Worm (Caenorhabditis elegans) whole organism, L4 larva: ENCODE results near the gene F33E11.2.

ENCODE experiments used
- F49E8.2 ChIP-seq: sonication (generic microtip); optimal IDR thresholded peaks from 2 replicates; lab custom pipeline; 2016; ENCODE audit warnings: missing compliant biosample characterization, mild to moderate bottlenecking, missing genetic modification characterization, borderline replicate concordance
- R02D3.7 ChIP-seq: fragments of 150-350 bp; sonication (generic microtip); optimal IDR thresholded peaks from 3 replicates; lab custom pipeline; 2014; ENCODE audit warnings: missing biosample characterization, missing genetic modification characterization
- T20F7.1 ChIP-seq: fragments of 200-800 bp; sonication (Bioruptor generic); optimal IDR thresholded peaks from 2 replicates; lab custom pipeline; 2018; ENCODE audit warnings: mild to moderate bottlenecking, missing genetic modification characterization, missing compliant biosample characterization
- T26A8.4 ChIP-seq: fragments of 200-800 bp; sonication (Bioruptor generic); IDR thresholded peaks from 2 replicates; pipeline ENCODE4 v1.3.6; 2022; ENCODE audit warnings: missing genetic modification characterization, missing compliant biosample characterization
- ZK337.2 ChIP-seq: fragments of 200-800 bp; sonication (Bioruptor generic); IDR thresholded peaks from 2 replicates; pipeline ENCODE4 v1.3.6; 2022; ENCODE audit warnings: missing genetic modification reagents, missing genetic modification characterization, missing compliant biosample characterization
- aha-1 ChIP-seq: fragments of 150-350 bp; peaks from one replicate; lab custom pipeline; 2014; ENCODE audit warnings: missing biosample characterization, missing genetic modification characterization
- aly-2 ChIP-seq: sonication (generic microtip); optimal IDR thresholded peaks from 2 replicates; lab custom pipeline; 2018; ENCODE audit warnings: missing biosample characterization, missing genetic modification characterization
- ceh-20 ChIP-seq: fragments of 200-800 bp; sonication (Bioruptor generic); IDR thresholded peaks from 2 replicates; pipeline ENCODE4 v1.3.6; 2022; ENCODE audit warnings: missing genetic modification reagents, missing genetic modification characterization, missing compliant biosample characterization
- ceh-62 ChIP-seq: sonication (generic microtip); optimal IDR thresholded peaks from 2 replicates; lab custom pipeline; 2017; ENCODE audit warnings: missing biosample characterization, missing genetic modification characterization
- ceh-82 ChIP-seq: sonication (generic microtip); optimal IDR thresholded peaks from 2 replicates; lab custom pipeline; 2017; ENCODE audit warnings: missing biosample characterization, missing genetic modification characterization
- ces-1 ChIP-seq: fragments of 150-350 bp; sonication (generic microtip); optimal IDR thresholded peaks from 4 replicates; lab custom pipeline; 2014; ENCODE audit warnings: missing biosample characterization, missing genetic modification reagents, missing genetic modification characterization
- daf-12 ChIP-seq: fragments of 150-350 bp; optimal IDR thresholded peaks from 2 replicates; lab custom pipeline; 2014; ENCODE audit warnings: missing biosample characterization, missing genetic modification reagents, missing genetic modification characterization
- dmd-6 ChIP-seq: fragments of 200-800 bp; sonication (Bioruptor generic); IDR thresholded peaks from 2 replicates; pipeline ENCODE4 v1.3.6; 2022; ENCODE audit warnings: missing genetic modification reagents, missing genetic modification characterization, missing compliant biosample characterization
- dpl-1 ChIP-seq: fragments of 150-350 bp; optimal IDR thresholded peaks from 2 replicates; lab custom pipeline; 2014; ENCODE audit warnings: missing biosample characterization, missing genetic modification reagents, missing genetic modification characterization
- duxl-1 ChIP-seq: sonication (generic microtip); optimal IDR thresholded peaks from 2 replicates; lab custom pipeline; 2016; ENCODE audit warnings: mild to moderate bottlenecking, missing genetic modification characterization, moderate library complexity, missing compliant biosample characterization; ENCODE audit not compliant: poor library complexity
- egl-27 ChIP-seq: sonication (generic microtip); optimal IDR thresholded peaks from 3 replicates; lab custom pipeline; 2017; ENCODE audit warnings: missing biosample characterization, missing genetic modification reagents, missing genetic modification characterization
- fos-1 ChIP-seq: fragments of 150-350 bp; optimal IDR thresholded peaks from 2 replicates; lab custom pipeline; 2014; ENCODE audit warnings: missing biosample characterization, missing genetic modification characterization
- hlh-11 ChIP-seq: fragments of 200-800 bp; sonication (Bioruptor generic); optimal IDR thresholded peaks from 2 replicates; lab custom pipeline; 2018; ENCODE audit warnings: mild to moderate bottlenecking, missing genetic modification characterization, missing compliant biosample characterization
- hlh-30 ChIP-seq: sonication (generic microtip); optimal IDR thresholded peaks from 2 replicates; lab custom pipeline; 2017; ENCODE audit warnings: antibody characterized with exemption, mild to moderate bottlenecking, missing genetic modification characterization, missing compliant biosample characterization; ENCODE audit not compliant: insufficient read depth
- hmg-1.1 ChIP-seq: fragments of 200-800 bp; sonication (Bioruptor generic); IDR thresholded peaks from 2 replicates; pipeline ENCODE4 v1.3.6; 2022; ENCODE audit warnings: missing genetic modification reagents, missing genetic modification characterization, missing compliant biosample characterization
- lim-7 ChIP-seq: fragments of 200-800 bp; sonication (Bioruptor generic); IDR thresholded peaks from 2 replicates; pipeline ENCODE4 v1.3.6; 2022; ENCODE audit warnings: missing genetic modification characterization, missing compliant biosample characterization
- lin-13 ChIP-seq: fragments of 150-350 bp; optimal IDR thresholded peaks from 2 replicates; lab custom pipeline; 2014; ENCODE audit warnings: missing biosample characterization, missing genetic modification reagents, missing genetic modification characterization
- lsy-2 ChIP-seq, 2 experiments: fragments of 150-350 bp in 1 of 2; sonication (generic microtip) in 1 of 2; optimal IDR thresholded peaks; 2 replicates each; lab custom pipeline; 2014 to 2017; ENCODE audit warnings: missing biosample characterization in 2 of 2, missing genetic modification characterization in 2 of 2
- madf-5 ChIP-seq, 2 experiments: fragments of 200-800 bp; sonication (Bioruptor generic); IDR thresholded peaks; 2 replicates each; pipeline ENCODE4 v1.3.6; 2022; ENCODE audit warnings: missing compliant biosample characterization in 2 of 2, missing genetic modification characterization in 2 of 2
- mdt-29 ChIP-seq: fragments of 200-800 bp; sonication (Bioruptor generic); IDR thresholded peaks from 2 replicates; pipeline ENCODE4 v1.3.6; 2022; ENCODE audit warnings: missing genetic modification reagents, missing genetic modification characterization, missing compliant biosample characterization
- mep-1 ChIP-seq: fragments of 150-350 bp; sonication (generic microtip); optimal IDR thresholded peaks from 3 replicates; lab custom pipeline; 2014; ENCODE audit warnings: missing biosample characterization, missing genetic modification characterization
- nhr-237 ChIP-seq: sonication (generic microtip); optimal IDR thresholded peaks from 2 replicates; lab custom pipeline; 2017; ENCODE audit warnings: missing biosample characterization, missing genetic modification characterization
- nhr-25 ChIP-seq: sonication (generic microtip); optimal IDR thresholded peaks from 2 replicates; lab custom pipeline; 2017; ENCODE audit warnings: missing genetic modification characterization, mild to moderate bottlenecking, missing compliant biosample characterization, antibody characterized with exemption, moderate library complexity, borderline replicate concordance; ENCODE audit not compliant: insufficient read depth
- nhr-28 ChIP-seq: fragments of 150-350 bp; optimal IDR thresholded peaks from 2 replicates; lab custom pipeline; 2014; ENCODE audit warnings: missing biosample characterization, missing genetic modification characterization
- nhr-42 ChIP-seq: fragments of 200-800 bp; sonication (Bioruptor generic); IDR thresholded peaks from 2 replicates; pipeline ENCODE4 v1.3.6; 2022; ENCODE audit warnings: missing genetic modification characterization, missing compliant biosample characterization
- rbr-2 ChIP-seq: sonication (generic microtip); optimal IDR thresholded peaks from 2 replicates; lab custom pipeline; 2016; ENCODE audit warnings: missing genotype, missing genetic modification characterization, missing compliant biosample characterization
- snpc-1.2 ChIP-seq: fragments of 200-800 bp; sonication (Bioruptor generic); IDR thresholded peaks from 2 replicates; pipeline ENCODE4 v1.3.6; 2022; ENCODE audit warnings: missing genetic modification reagents, missing genetic modification characterization, missing compliant biosample characterization
- unc-62 ChIP-seq, 3 experiments: fragments of 150-350 bp in 1 of 3; sonication (generic microtip); optimal IDR thresholded peaks in 2 of 3; peaks in 1 of 3; 1 replicate in 1 of 3; 2 replicates in 2 of 3; lab custom pipeline; 2014 to 2017; ENCODE audit warnings: missing biosample characterization in 3 of 3, missing genetic modification characterization in 3 of 3, missing genetic modification reagents in 3 of 3, missing genotype in 1 of 3
- zip-2 ChIP-seq: fragments of 150-350 bp; optimal IDR thresholded peaks from 2 replicates; lab custom pipeline; 2014; ENCODE audit warnings: missing biosample characterization, missing genetic modification characterization

F33E11.2 gene

ce11 chrV:343128-343527 lies 45.4 kb downstream of the F33E11.2 start, which contains the start of gene wago-10:
Gene wago-10, plus strand, starts transcription at chrV:343428.
- TF ChIP-seq zip-2 (tag; lab: Kevin White, UChicago) (no peak), aly-2 (tag; lab: Kevin White, UChicago) (no peak), egl-27 (tag; lab: Kevin White, UChicago) (no peak), mdt-29 (GFP tag; lab: Robert Waterston, UW) (no peak), lsy-2 (tag; optimal IDR thresholded peaks at IDR 0.05; lab: Kevin White, UChicago) (no peak), nhr-237 (tag; lab: Kevin White, UChicago) (no peak), lin-13 (no peak), ceh-20 (no peak), T20F7.1 (GFP tag; lab: Kevin White, UChicago) (no peak), duxl-1 (tag; lab: Kevin White, UChicago) (no peak), daf-12 (no peak), ces-1 (no peak), lim-7 (GFP tag; lab: Robert Waterston, UW) (no peak), fos-1 (no peak)

- peak in 1 of 2 experiments; percentile 92 for TF ChIP-seq unc-62 (GFP tag; optimal IDR thresholded peaks at IDR 0.05 in 1 of 2; lab: Kevin White, UChicago)
- TF ChIP-seq unc-62 (tag; optimal IDR thresholded peaks at IDR 0.05; lab: Kevin White, UChicago), result no peak
- TF ChIP-seq fos-1, result no peak
Measured at ce11 chrV:343546-343945, 45.8 kb downstream of the F33E11.2 start.

- TF ChIP-seq aha-1 (tag; lab: Kevin White, UChicago) (peak; percentile 70), nhr-42 (GFP tag; lab: Robert Waterston, UW) (no peak), unc-62 (GFP tag; optimal IDR thresholded peaks at IDR 0.05 in 1 of 2; lab: Kevin White, UChicago) (peak in 1 of 2 experiments; percentile 74), unc-62 (tag; optimal IDR thresholded peaks at IDR 0.05; lab: Kevin White, UChicago) (no peak), ceh-82 (tag; lab: Kevin White, UChicago) (no peak)
Measured at ce11 chrV:346005-346404, 48.3 kb downstream of the F33E11.2 start.

ce11 chrV:347561-348345 lies 50.0 kb downstream of the F33E11.2 start:
- TF ChIP-seq ceh-62 (tag; lab: Kevin White, UChicago) (no peak), snpc-1.2 (GFP tag; lab: Robert Waterston, UW) (no peak), egl-27 (tag; lab: Kevin White, UChicago) (no peak), mep-1 (no peak), ces-1 (no peak), daf-12 (no peak), rbr-2 (tag; lab: Kevin White, UChicago) (no peak), lin-13 (no peak), T26A8.4 (no peak), ZK337.2 (GFP tag; lab: Robert Waterston, UW) (no peak), hmg-1.1 (no peak), dmd-6 (peak; percentile 17; the same call in 1 of the 2 replicates), hlh-30 (tag; lab: Kevin White, UChicago) (peak; percentile 5), zip-2 (tag; lab: Kevin White, UChicago) (no peak), ceh-20 (no peak), nhr-25 (tag; lab: Kevin White, UChicago) (no peak), F49E8.2 (tag; lab: Kevin White, UChicago) (no peak), madf-5 (GFP tag; IDR thresholded peaks at IDR 0.05; lab: Robert Waterston, UW) (no peak), hlh-11 (peak; percentile 70), dpl-1 (GFP tag; lab: Kevin White, UChicago) (no peak), nhr-28 (tag; lab: Kevin White, UChicago) (no peak), R02D3.7 (no peak), mdt-29 (GFP tag; lab: Robert Waterston, UW) (no peak)
